Fruit fly (Drosophila melanogaster) whole organism, embryonic: ENCODE data around the gene CG5043.

Experiments used
- Ada2b ChIP-seq: fragments of 200-800 bp; sonication (Bioruptor generic); IDR thresholded peaks from 2 replicates; pipeline ENCODE4 v1.3.6; 2022; ENCODE audit warnings: missing biosample characterization, missing genetic modification characterization
- Atf3 ChIP-seq: fragments of 200-800 bp; sonication (Bioruptor generic); optimal IDR thresholded peaks from 3 replicates; lab custom pipeline; 2016; ENCODE audit warnings: missing biosample characterization, missing genetic modification characterization
- Atf6 ChIP-seq: fragments of 200-800 bp; sonication (Bioruptor generic); IDR thresholded peaks from 2 replicates; pipeline ENCODE4 v1.3.6; 2022; ENCODE audit warnings: missing biosample characterization, missing genetic modification characterization
- Bteb2 ChIP-seq: fragments of 200-800 bp; sonication (Bioruptor generic); optimal IDR thresholded peaks from 2 replicates; lab custom pipeline; 2016; ENCODE audit warnings: missing biosample characterization, missing genetic modification characterization
- CG10321 ChIP-seq: fragments of 200-800 bp; sonication (Bioruptor generic); IDR thresholded peaks from 2 replicates; pipeline ENCODE4 v1.3.6; 2022; ENCODE audit warnings: missing biosample characterization, missing genetic modification characterization
- CG10462 ChIP-seq: fragments of 200-800 bp; sonication (Bioruptor generic); optimal IDR thresholded peaks from 2 replicates; lab custom pipeline; 2016; ENCODE audit warnings: missing biosample characterization, missing genetic modification characterization
- CG12236 ChIP-seq: fragments of 200-800 bp; sonication (Bioruptor generic); optimal IDR thresholded peaks from 2 replicates; lab custom pipeline; 2016; ENCODE audit warnings: missing biosample characterization, missing genetic modification characterization
- CG12299 ChIP-seq: fragments of 200-800 bp; sonication (Bioruptor generic); optimal IDR thresholded peaks from 2 replicates; lab custom pipeline; 2018; ENCODE audit warnings: missing biosample characterization, mild to moderate bottlenecking, missing genetic modification characterization
- CG12391 ChIP-seq: fragments of 200-800 bp; sonication (Bioruptor generic); optimal IDR thresholded peaks from 3 replicates; lab custom pipeline; 2018; ENCODE audit warnings: missing biosample characterization, mild to moderate bottlenecking, missing genetic modification characterization, moderate library complexity
- CG12659 ChIP-seq: fragments of 200-800 bp; sonication (Bioruptor generic); optimal IDR thresholded peaks from 3 replicates; lab custom pipeline; 2017; ENCODE audit warnings: mild to moderate bottlenecking, missing biosample characterization, missing genetic modification reagents, missing genetic modification characterization
- CG14050 ChIP-seq: fragments of 200-800 bp; sonication (Bioruptor generic); IDR thresholded peaks from 3 replicates; pipeline ENCODE4 v1.3.6; 2022; ENCODE audit warnings: missing biosample characterization, missing genetic modification characterization
- CG14860 ChIP-seq: fragments of 200-800 bp; sonication (Bioruptor generic); IDR thresholded peaks from 3 replicates; pipeline ENCODE4 v1.3.6; 2022; ENCODE audit warnings: missing biosample characterization, missing genetic modification characterization; ENCODE audit not compliant: partially characterized antibody
- CG18011 ChIP-seq: fragments of 200-800 bp; sonication (Bioruptor generic); optimal IDR thresholded peaks from 2 replicates; lab custom pipeline; 2017; ENCODE audit warnings: missing biosample characterization, missing genetic modification characterization, mild to moderate bottlenecking, moderate library complexity, missing genotype
- CG4282 ChIP-seq: fragments of 200-800 bp; sonication (Bioruptor generic); optimal IDR thresholded peaks from 2 replicates; lab custom pipeline; 2016; ENCODE audit warnings: missing biosample characterization, missing genetic modification characterization
- CG5245 ChIP-seq: fragments of 200-800 bp; sonication (Bioruptor generic); optimal IDR thresholded peaks from 3 replicates; lab custom pipeline; 2016; ENCODE audit warnings: missing biosample characterization, missing genetic modification characterization
- CG6683 ChIP-seq: fragments of 200-800 bp; sonication (Bioruptor generic); optimal IDR thresholded peaks from 2 replicates; lab custom pipeline; 2017; ENCODE audit warnings: missing biosample characterization, mild to moderate bottlenecking, missing genetic modification characterization, missing genetic modification reagents
- CG7786 ChIP-seq: fragments of 200-800 bp; sonication (Bioruptor generic); optimal IDR thresholded peaks from 2 replicates; lab custom pipeline; 2016; ENCODE audit warnings: missing biosample characterization, missing genetic modification characterization
- CG8359 ChIP-seq: fragments of 200-800 bp; sonication (Bioruptor generic); optimal IDR thresholded peaks from 2 replicates; lab custom pipeline; 2017; ENCODE audit warnings: missing biosample characterization, mild to moderate bottlenecking, missing genetic modification characterization, borderline replicate concordance
- CG9932 ChIP-seq: fragments of 200-800 bp; sonication (Bioruptor generic); IDR thresholded peaks from 2 replicates; pipeline ENCODE4 v1.3.6; 2022; ENCODE audit warnings: missing biosample characterization, missing genetic modification characterization
- CHES-1-like ChIP-seq: fragments of 200-800 bp; sonication (Bioruptor generic); optimal IDR thresholded peaks from 2 replicates; lab custom pipeline; 2016; ENCODE audit warnings: missing biosample characterization, missing genetic modification characterization
- CoRest ChIP-seq: fragments of 200-800 bp; sonication (Bioruptor generic); optimal IDR thresholded peaks from 3 replicates; lab custom pipeline; 2018; ENCODE audit warnings: missing biosample characterization, mild to moderate bottlenecking, missing genetic modification characterization, moderate library complexity
- Dbx ChIP-seq: fragments of 200-800 bp; sonication (Bioruptor generic); IDR thresholded peaks from 3 replicates; pipeline ENCODE4 v1.3.6; 2022; ENCODE audit warnings: missing biosample characterization, missing genetic modification characterization
- Elba2 ChIP-seq: fragments of 200-800 bp; sonication (Bioruptor generic); optimal IDR thresholded peaks from 3 replicates; lab custom pipeline; 2016; ENCODE audit warnings: missing biosample characterization, missing genetic modification characterization
- Fer2 ChIP-seq: fragments of 200-800 bp; sonication (Bioruptor generic); optimal IDR thresholded peaks from 2 replicates; lab custom pipeline; 2018; ENCODE audit warnings: missing biosample characterization, mild to moderate bottlenecking, missing genetic modification characterization, moderate library complexity
- H2.0 ChIP-seq: fragments of 200-800 bp; sonication (Bioruptor generic); IDR thresholded peaks from 2 replicates; pipeline ENCODE4 v1.3.6; 2022; ENCODE audit warnings: missing biosample characterization, missing genetic modification characterization
- Hr78 ChIP-seq, 2 experiments: fragments of 200-800 bp in 1 of 2; fragments of >200 bp in 1 of 2; sonication (Bioruptor generic) in 1 of 2; optimal IDR thresholded peaks; 2 replicates each; lab custom pipeline; 2017 to 2019; ENCODE audit warnings: missing biosample characterization in 2 of 2, missing genetic modification characterization in 2 of 2, mild to moderate bottlenecking in 1 of 2, moderate library complexity in 1 of 2
- Poxn ChIP-seq: fragments of 200-800 bp; sonication (Bioruptor generic); IDR thresholded peaks from 2 replicates; pipeline ENCODE4 v1.3.6; 2022; ENCODE audit warnings: missing biosample characterization, missing genetic modification characterization
- Side ChIP-seq: fragments of 200-800 bp; sonication (Bioruptor generic); optimal IDR thresholded peaks from 2 replicates; lab custom pipeline; 2016; ENCODE audit warnings: missing biosample characterization, missing genetic modification characterization
- ab ChIP-seq: fragments of 200-800 bp; sonication (Bioruptor generic); optimal IDR thresholded peaks from 2 replicates; lab custom pipeline; 2016; ENCODE audit warnings: missing biosample characterization, missing genetic modification characterization
- al ChIP-seq: fragments of 200-800 bp; sonication (Bioruptor generic); IDR thresholded peaks from 2 replicates; pipeline ENCODE4 v1.3.6; 2022; ENCODE audit warnings: missing biosample characterization, missing genetic modification characterization
- cg ChIP-seq: fragments of 200-800 bp; sonication (Bioruptor generic); optimal IDR thresholded peaks from 3 replicates; lab custom pipeline; 2019; ENCODE audit warnings: missing biosample characterization, mild to moderate bottlenecking, missing genetic modification characterization, moderate library complexity
- danr ChIP-seq: fragments of 200-800 bp; sonication (Bioruptor generic); IDR thresholded peaks from 2 replicates; pipeline ENCODE4 v1.3.6; 2022; ENCODE audit warnings: missing biosample characterization, missing genetic modification characterization
- dati ChIP-seq: fragments of 200-800 bp; sonication (Bioruptor generic); IDR thresholded peaks from 2 replicates; pipeline ENCODE4 v1.3.6; 2022; ENCODE audit warnings: missing biosample characterization, missing genetic modification characterization
- dpn ChIP-seq, 2 experiments: fragments of 200-800 bp; sonication (Bioruptor generic); optimal IDR thresholded peaks; 3 replicates each; lab custom pipeline; 2016; ENCODE audit warnings: missing biosample characterization in 2 of 2, missing genetic modification characterization in 2 of 2
- her ChIP-seq: fragments of 200-800 bp; sonication (Bioruptor generic); optimal IDR thresholded peaks from 2 replicates; lab custom pipeline; 2016; ENCODE audit warnings: missing biosample characterization, missing genetic modification characterization
- jing ChIP-seq: fragments of 200-800 bp; sonication (Bioruptor generic); optimal IDR thresholded peaks from 2 replicates; lab custom pipeline; 2018; ENCODE audit warnings: missing biosample characterization, mild to moderate bottlenecking, missing genetic modification characterization
- lilli ChIP-seq: fragments of 200-800 bp; sonication (Bioruptor generic); optimal IDR thresholded peaks from 3 replicates; lab custom pipeline; 2016; ENCODE audit warnings: missing biosample characterization, missing genetic modification characterization
- luna ChIP-seq: fragments of 200-800 bp; sonication (Bioruptor generic); optimal IDR thresholded peaks from 2 replicates; lab custom pipeline; 2016; ENCODE audit warnings: missing biosample characterization, missing genetic modification characterization
- org-1 ChIP-seq: fragments of 200-800 bp; sonication (Bioruptor generic); optimal IDR thresholded peaks from 2 replicates; lab custom pipeline; 2017; ENCODE audit warnings: missing biosample characterization, missing genetic modification characterization
- pita ChIP-seq: fragments of 200-800 bp; sonication (Bioruptor generic); optimal IDR thresholded peaks from 2 replicates; lab custom pipeline; 2017; ENCODE audit warnings: missing biosample characterization, mild to moderate bottlenecking, missing genetic modification characterization
- prd ChIP-seq, 3 experiments: fragments of >200 bp in 2 of 3; fragments of 200-800 bp in 1 of 3; sonication (Bioruptor generic) in 1 of 3; optimal IDR thresholded peaks in 2 of 3; IDR thresholded peaks in 1 of 3; 2 replicates in 2 of 3; 3 replicates in 1 of 3; pipeline versions ENCODE4 v1.3.6 to Lab custom; 2017 to 2022; ENCODE audit warnings: missing biosample characterization in 1 of 3, missing genetic modification characterization in 1 of 3
- repo ChIP-seq: fragments of 200-800 bp; sonication (Bioruptor generic); optimal IDR thresholded peaks from 2 replicates; lab custom pipeline; 2016; ENCODE audit warnings: missing biosample characterization, missing genetic modification characterization
- run ChIP-seq: fragments of 200-800 bp; sonication (Bioruptor generic); optimal IDR thresholded peaks from 3 replicates; lab custom pipeline; 2018; ENCODE audit warnings: missing biosample characterization, mild to moderate bottlenecking, missing genetic modification characterization
- slbo ChIP-seq: fragments of 200-800 bp; sonication (Bioruptor generic); IDR thresholded peaks from 2 replicates; pipeline ENCODE4 v1.3.6; 2022; ENCODE audit warnings: missing biosample characterization, missing genetic modification characterization
- sna ChIP-seq: fragments of 200-800 bp; sonication (Bioruptor generic); IDR thresholded peaks from 2 replicates; pipeline ENCODE4 v1.3.6; 2022; ENCODE audit warnings: missing biosample characterization, missing genetic modification characterization; ENCODE audit not compliant: partially characterized antibody
- so ChIP-seq: fragments of 200-800 bp; sonication (Bioruptor generic); IDR thresholded peaks from 3 replicates; pipeline ENCODE4 v1.3.6; 2022; ENCODE audit warnings: missing biosample characterization, missing genetic modification characterization
- sob ChIP-seq: fragments of 200-800 bp; sonication (Bioruptor generic); IDR thresholded peaks from 2 replicates; pipeline ENCODE4 v1.3.6; 2022; ENCODE audit warnings: missing biosample characterization, missing genetic modification characterization
- stc ChIP-seq: fragments of 200-800 bp; sonication (Bioruptor generic); IDR thresholded peaks from 2 replicates; pipeline ENCODE4 v1.3.6; 2022; ENCODE audit warnings: missing biosample characterization, missing genetic modification characterization
- tup ChIP-seq: fragments of 200-800 bp; sonication (Bioruptor generic); optimal IDR thresholded peaks from 2 replicates; lab custom pipeline; 2016; ENCODE audit warnings: missing biosample characterization, mild to moderate bottlenecking, missing genetic modification characterization, moderate library complexity
- twi ChIP-seq: fragments of 200-800 bp; optimal IDR thresholded peaks from 2 replicates; lab custom pipeline; 2019; ENCODE audit warnings: missing biosample characterization, mild to moderate bottlenecking, missing genetic modification characterization, moderate library complexity
- vvl ChIP-seq: fragments of 200-800 bp; sonication (Bioruptor generic); IDR thresholded peaks from 2 replicates; pipeline ENCODE4 v1.3.6; 2022; ENCODE audit warnings: missing biosample characterization, missing genetic modification characterization

The CG5043 gene

DNA sequence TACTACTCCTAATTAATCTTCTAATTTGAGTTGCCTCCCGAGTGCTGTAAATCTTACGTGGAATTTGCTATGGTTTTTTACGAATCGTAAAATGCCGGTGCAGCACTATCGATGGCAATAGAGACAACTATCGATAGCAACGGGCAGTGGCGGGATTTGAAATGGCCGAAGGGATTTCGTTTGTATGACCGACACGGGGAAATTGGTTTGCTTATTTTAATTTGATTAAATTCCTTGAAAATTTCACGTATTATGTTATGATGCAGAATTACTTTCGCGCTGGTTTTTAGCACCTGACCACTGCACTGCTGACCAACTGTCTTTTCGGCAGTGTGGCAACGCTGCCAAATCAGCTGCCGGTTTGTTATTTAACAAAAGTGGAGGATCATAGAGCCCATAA lies 50.5 kb downstream of the CG5043 start, which contains the start of the genes GCS2beta and CG5131 (continued):
- TF ChIP-seq repo (peak; percentile 89), CG5245 (GFP tag; lab: Kevin White, UChicago) (peak; percentile 89), Fer2 (peak; percentile 85), CG18011 (GFP tag; lab: Kevin White, UChicago) (peak; percentile 88), her (GFP tag; lab: Kevin White, UChicago) (peak; percentile 92), pita (GFP tag; lab: Kevin White, UChicago) (no peak), CG4282 (GFP tag; lab: Kevin White, UChicago) (peak; percentile 92), CG12236 (GFP tag; lab: Kevin White, UChicago) (peak; percentile 82), Atf6 (peak; percentile 93), stc (GFP tag; lab: Robert Waterston, UW) (peak; percentile 85), prd (optimal IDR thresholded peaks at IDR 0.05; lab: Kevin White, UChicago) (no peak), prd (GFP tag; IDR thresholded peaks at IDR 0.05; lab: Robert Waterston, UW) (peak; percentile 96), CG14860 (GFP tag; lab: Robert Waterston, UW) (peak; percentile 88), Bteb2 (peak; percentile 95), ab (GFP tag; lab: Kevin White, UChicago) (peak; percentile 94), Hr78 (GFP tag; optimal IDR thresholded peaks at IDR 0.05; lab: Kevin White, UChicago) (peak in 1 of 2 experiments; percentile 21), CG10462 (GFP tag; lab: Kevin White, UChicago) (peak; percentile 89), CG7786 (GFP tag; lab: Kevin White, UChicago) (peak; percentile 98), Ada2b (GFP tag; lab: Robert Waterston, UW) (peak; percentile 94), dpn (GFP tag; optimal IDR thresholded peaks at IDR 0.05; lab: Kevin White, UChicago) (peak; percentile 97), lilli (GFP tag; lab: Kevin White, UChicago) (peak; percentile 98), run (tag; lab: Kevin White, UChicago) (peak; percentile 52), tup (peak; percentile 85), al (GFP tag; lab: Robert Waterston, UW) (peak; percentile 94), CG9932 (GFP tag; lab: Robert Waterston, UW) (peak; percentile 98), danr (GFP tag; lab: Robert Waterston, UW) (peak; percentile 86), org-1 (GFP tag; lab: Kevin White, UChicago) (peak; percentile 78), Dbx (GFP tag; lab: Robert Waterston, UW) (peak; percentile 95), jing (GFP tag; lab: Kevin White, UChicago) (peak; percentile 87), CG10321 (peak; percentile 66), Side (GFP tag; lab: Kevin White, UChicago) (peak; percentile 97), sna (GFP tag; lab: Robert Waterston, UW) (peak; percentile 92), CG6683 (GFP tag; lab: Kevin White, UChicago) (peak; percentile 78), so (peak; percentile 90), CoRest (tag; lab: Kevin White, UChicago) (peak; percentile 93), CG14050 (peak; percentile 93), slbo (GFP tag; lab: Robert Waterston, UW) (peak; percentile 98), cg (GFP tag; lab: Kevin White, UChicago) (no peak), H2.0 (GFP tag; lab: Robert Waterston, UW) (peak; percentile 93), Poxn (GFP tag; lab: Robert Waterston, UW) (peak; percentile 90), CHES-1-like (GFP tag; lab: Kevin White, UChicago) (peak; percentile 98), twi (tag; lab: Kevin White, UChicago) (peak; percentile 79), luna (GFP tag; lab: Kevin White, UChicago) (peak; percentile 92), CG8359 (GFP tag; lab: Kevin White, UChicago) (peak; percentile 42), vvl (GFP tag; lab: Robert Waterston, UW) (peak; percentile 95), CG12299 (tag; lab: Kevin White, UChicago) (peak; percentile 59), Atf3 (GFP tag; lab: Kevin White, UChicago) (peak; percentile 91), Elba2 (GFP tag; lab: Kevin White, UChicago) (peak; percentile 72), CG12391 (peak; percentile 91), sob (peak; percentile 96), dati (GFP tag; lab: Robert Waterston, UW) (peak; percentile 62), CG12659 (GFP tag; lab: Kevin White, UChicago) (peak; percentile 95)
